Worm (Caenorhabditis elegans) whole organism, early embryonic: ENCODE data around the gene R11D1.3.

Experiments used
- B0310.2 ChIP-seq: sonication (generic microtip); optimal IDR thresholded peaks from 2 replicates; lab custom pipeline; 2016; ENCODE audit warnings: mild to moderate bottlenecking, missing genetic modification characterization, missing compliant biosample characterization
- F13C5.2 ChIP-seq: sonication (generic microtip); optimal IDR thresholded peaks from 2 replicates; lab custom pipeline; 2017; ENCODE audit warnings: mild to moderate bottlenecking, missing genetic modification characterization, inconsistent platforms, missing compliant biosample characterization
- aly-1 ChIP-seq: sonication (generic microtip); optimal IDR thresholded peaks from 2 replicates; lab custom pipeline; 2016; ENCODE audit warnings: missing genetic modification characterization, missing compliant biosample characterization
- ama-1 ChIP-seq: fragments of 150-350 bp; optimal IDR thresholded peaks from 2 replicates; lab custom pipeline; 2014
- ceh-13 ChIP-seq: fragments of 200-800 bp; sonication (Bioruptor generic); optimal IDR thresholded peaks from 2 replicates; lab custom pipeline; 2018; ENCODE audit warnings: mild to moderate bottlenecking, missing genetic modification characterization, missing compliant biosample characterization
- ceh-36 ChIP-seq: sonication (generic microtip); optimal IDR thresholded peaks from 2 replicates; lab custom pipeline; 2016; ENCODE audit warnings: missing genetic modification characterization, inconsistent platforms, missing compliant biosample characterization
- ets-7 ChIP-seq: sonication (generic microtip); optimal IDR thresholded peaks from 2 replicates; lab custom pipeline; 2016; ENCODE audit warnings: missing genotype, missing genetic modification characterization, missing compliant biosample characterization
- flt-1 ChIP-seq: fragments of 200-800 bp; sonication (Bioruptor generic); IDR thresholded peaks from 2 replicates; pipeline ENCODE4 v1.3.6; 2022; ENCODE audit warnings: missing genetic modification characterization, missing compliant biosample characterization
- hmbx-1 ChIP-seq: sonication (generic microtip); optimal IDR thresholded peaks from 2 replicates; lab custom pipeline; 2016; ENCODE audit warnings: mild to moderate bottlenecking, missing genetic modification characterization, missing compliant biosample characterization
- hmg-4 ChIP-seq: fragments of 200-800 bp; sonication (Bioruptor generic); optimal IDR thresholded peaks from 2 replicates; lab custom pipeline; 2018; ENCODE audit warnings: mild to moderate bottlenecking, missing genetic modification characterization, missing compliant biosample characterization
- hnd-1 ChIP-seq: sonication (generic microtip); optimal IDR thresholded peaks from 2 replicates; lab custom pipeline; 2016; ENCODE audit warnings: missing genetic modification characterization, missing compliant biosample characterization
- pes-1 ChIP-seq: fragments of 200-800 bp; sonication (Bioruptor generic); IDR thresholded peaks from 2 replicates; pipeline ENCODE4 v1.3.6; 2022; ENCODE audit warnings: missing genetic modification reagents, missing genetic modification characterization, missing compliant biosample characterization
- scrt-1 ChIP-seq: fragments of 200-800 bp; sonication (Bioruptor generic); IDR thresholded peaks from 2 replicates; pipeline ENCODE4 v1.3.6; 2022; ENCODE audit warnings: missing genetic modification characterization, missing compliant biosample characterization
- sea-1 ChIP-seq: fragments of 200-800 bp; sonication (Bioruptor generic); conservative IDR thresholded peaks from 2 replicates; pipeline ENCODE4 v1.3.6; 2022; ENCODE audit warnings: missing genetic modification characterization, missing compliant biosample characterization
- tbx-11 ChIP-seq: fragments of 200-800 bp; sonication (Bioruptor generic); IDR thresholded peaks from 2 replicates; pipeline ENCODE4 v1.3.6; 2022; ENCODE audit warnings: missing genetic modification characterization, missing compliant biosample characterization
- tbx-37 ChIP-seq: fragments of 200-800 bp; sonication (Bioruptor generic); conservative IDR thresholded peaks from 2 replicates; pipeline ENCODE4 v1.3.6; 2022; ENCODE audit warnings: missing genetic modification reagents, missing genetic modification characterization, missing compliant biosample characterization
- tra-4 ChIP-seq: sonication (generic microtip); optimal IDR thresholded peaks from 2 replicates; lab custom pipeline; 2017; ENCODE audit warnings: missing genetic modification characterization, missing compliant biosample characterization

Gene R11D1.3

ce11 chrV:12714120-12714519 lies 2.2 kb upstream of the R11D1.3 start, which contains the start of gene R11D1.4:
TSS of gene R11D1.4 (minus strand) at chrV:12714220.
- TF ChIP-seq pes-1 (GFP tag; lab: Robert Waterston, UW): no peak
- TF ChIP-seq F13C5.2 (tag; lab: Kevin White, UChicago): no peak
- TF ChIP-seq tbx-37 (GFP tag; lab: Robert Waterston, UW): no peak

ce11 chrV:12708305-12708704 lies 3.6 kb downstream of the R11D1.3 start, which contains the start of gene R11D1.2:
TSS of gene R11D1.2 (plus strand) at chrV:12708605.
- no peak for TF ChIP-seq B0310.2 (tag; lab: Kevin White, UChicago)
- TF ChIP-seq flt-1: no peak
- TF ChIP-seq aly-1: no peak
- no peak for TF ChIP-seq hmg-4 (GFP tag; lab: Kevin White, UChicago)
- no peak for TF ChIP-seq hmbx-1 (tag; lab: Kevin White, UChicago)
- TF ChIP-seq ets-7: no peak
- TF ChIP-seq tra-4: no peak
- no peak for TF ChIP-seq tbx-37 (GFP tag; lab: Robert Waterston, UW)
- no peak for TF ChIP-seq hnd-1
- TF ChIP-seq tbx-11 (GFP tag; lab: Robert Waterston, UW): no peak
- no peak for TF ChIP-seq pes-1 (GFP tag; lab: Robert Waterston, UW)
- TF ChIP-seq ama-1 (lab: Kevin White, UChicago): no peak
- TF ChIP-seq ceh-36 (tag; lab: Kevin White, UChicago): no peak

- TF ChIP-seq aly-1: no peak
- TF ChIP-seq pes-1 (GFP tag; lab: Robert Waterston, UW): no peak
- no peak for TF ChIP-seq tbx-11 (GFP tag; lab: Robert Waterston, UW)
- TF ChIP-seq ets-7: no peak
- TF ChIP-seq scrt-1: no peak
- TF ChIP-seq tra-4: no peak
- no peak for TF ChIP-seq B0310.2 (tag; lab: Kevin White, UChicago)
- TF ChIP-seq ceh-13 (GFP tag; lab: Kevin White, UChicago): no peak
- TF ChIP-seq ceh-36 (tag; lab: Kevin White, UChicago): no peak
These were observed 5.4 kb downstream of the R11D1.3 start for ce11 chrV:12706511-12706910.

ce11 chrV:12704077-12704476 lies 7.8 kb downstream of the R11D1.3 start, which contains the start of gene R11D1.1:
TSS of gene R11D1.1 (plus strand) at chrV:12704377.
- no peak for TF ChIP-seq tbx-11 (GFP tag; lab: Robert Waterston, UW)
- no peak for TF ChIP-seq F13C5.2 (tag; lab: Kevin White, UChicago)
- TF ChIP-seq hmg-4 (GFP tag; lab: Kevin White, UChicago): no peak
- TF ChIP-seq tra-4: no peak
- TF ChIP-seq flt-1: no peak
- TF ChIP-seq scrt-1: no peak
- no peak for TF ChIP-seq pes-1 (GFP tag; lab: Robert Waterston, UW)
- TF ChIP-seq tbx-37 (GFP tag; lab: Robert Waterston, UW): no peak
- no peak for TF ChIP-seq ceh-36 (tag; lab: Kevin White, UChicago)
- TF ChIP-seq ama-1 (lab: Kevin White, UChicago): no peak

ce11 chrV:12701613-12702012 lies 10.3 kb downstream of the R11D1.3 start:
- TF ChIP-seq aly-1 (no peak), tbx-37 (GFP tag; lab: Robert Waterston, UW) (no peak), ama-1 (lab: Kevin White, UChicago) (no peak), B0310.2 (tag; lab: Kevin White, UChicago) (no peak), pes-1 (GFP tag; lab: Robert Waterston, UW) (no peak), hmg-4 (GFP tag; lab: Kevin White, UChicago) (no peak), ceh-13 (GFP tag; lab: Kevin White, UChicago) (no peak), flt-1 (no peak), hmbx-1 (tag; lab: Kevin White, UChicago) (no peak), ceh-36 (tag; lab: Kevin White, UChicago) (no peak)

ce11 chrV:12697364-12697901 lies 14.5 kb downstream of the R11D1.3 start, which contains the start of gene istr-1:
TSS of gene istr-1 (plus strand) at chrV:12697858.
- TF ChIP-seq hnd-1 (no peak), ceh-36 (tag; lab: Kevin White, UChicago) (no peak), flt-1 (no peak), F13C5.2 (tag; lab: Kevin White, UChicago) (no peak), tbx-11 (GFP tag; lab: Robert Waterston, UW) (no peak), B0310.2 (tag; lab: Kevin White, UChicago) (no peak), pes-1 (GFP tag; lab: Robert Waterston, UW) (no peak)

ce11 chrV:12696790-12697189 lies 15.1 kb downstream of the R11D1.3 start:
- TF ChIP-seq scrt-1 (no peak), ceh-13 (GFP tag; lab: Kevin White, UChicago) (no peak), aly-1 (no peak), B0310.2 (tag; lab: Kevin White, UChicago) (no peak), hmg-4 (GFP tag; lab: Kevin White, UChicago) (no peak), pes-1 (GFP tag; lab: Robert Waterston, UW) (no peak), F13C5.2 (tag; lab: Kevin White, UChicago) (no peak), hmbx-1 (tag; lab: Kevin White, UChicago) (no peak), hnd-1 (no peak), sea-1 (GFP tag; lab: Robert Waterston, UW) (no peak), ama-1 (lab: Kevin White, UChicago) (no peak), ceh-36 (tag; lab: Kevin White, UChicago) (no peak), flt-1 (no peak), tbx-37 (GFP tag; lab: Robert Waterston, UW) (no peak)

ce11 chrV:12695968-12696367 lies 15.9 kb downstream of the R11D1.3 start, which contains the start of gene K10C8.4:
TSS of gene K10C8.4 (plus strand) at chrV:12696268.
- no peak for TF ChIP-seq ceh-36 (tag; lab: Kevin White, UChicago)
- no peak for TF ChIP-seq B0310.2 (tag; lab: Kevin White, UChicago)
- no peak for TF ChIP-seq ama-1 (lab: Kevin White, UChicago)
- no peak for TF ChIP-seq pes-1 (GFP tag; lab: Robert Waterston, UW)
- no peak for TF ChIP-seq hnd-1
- no peak for TF ChIP-seq tra-4
